Fruit fly (Drosophila melanogaster): Measurements from ENCODE around the gene RpL7-like.

RpL7-like gene

DNA sequence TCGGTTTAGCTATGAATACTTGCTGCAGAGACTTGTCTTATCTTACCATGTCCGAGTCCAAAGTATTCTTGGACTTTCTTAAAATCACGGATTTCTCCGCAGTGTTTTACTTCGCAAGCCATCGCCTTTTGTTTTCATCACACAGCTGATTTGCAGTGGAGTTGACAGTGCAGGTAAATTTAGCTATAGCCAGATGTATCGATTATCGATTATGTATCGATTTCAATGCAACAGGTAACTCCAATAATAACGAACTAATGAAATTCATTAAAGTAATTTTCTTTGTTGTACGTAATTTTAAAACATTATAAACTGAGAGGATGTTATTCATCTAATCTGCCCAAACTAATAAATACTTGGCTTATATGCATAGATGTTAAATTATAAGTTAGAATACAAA lies 6.9 kb downstream of the RpL7-like start, which contains the start of gene Rab3-GAP (continued):
- TF ChIP-seq schlank (tag; optimal IDR thresholded peaks at IDR 0.05): no peak
- TF ChIP-seq Trl (optimal IDR thresholded peaks at IDR 0.05): no peak
- TF ChIP-seq Trl (GFP tag; optimal IDR thresholded peaks at IDR 0.05): no peak
- TF ChIP-seq CG18599 (GFP tag; optimal IDR thresholded peaks at IDR 0.05): no peak
- no peak for TF ChIP-seq lab (GFP tag; optimal IDR thresholded peaks at IDR 0.05)
- TF ChIP-seq jing (GFP tag; optimal IDR thresholded peaks at IDR 0.05): no peak
- TF ChIP-seq gcm (GFP tag; optimal IDR thresholded peaks at IDR 0.05): peak; percentile 22
- no peak for TF ChIP-seq Dad (GFP tag; optimal IDR thresholded peaks at IDR 0.05)
- TF ChIP-seq Sry-δ (GFP tag; optimal IDR thresholded peaks at IDR 0.05): peak; percentile 48
- TF ChIP-seq Chrac-16 (GFP tag; optimal IDR thresholded peaks at IDR 0.05): peak; percentile 29
- TF ChIP-seq tap (tag; optimal IDR thresholded peaks at IDR 0.05): peak; percentile 4
- peak; percentile 22 for TF ChIP-seq CG12659 (GFP tag; optimal IDR thresholded peaks at IDR 0.05)
- peak; percentile 46 for TF ChIP-seq CG4424 (GFP tag; optimal IDR thresholded peaks at IDR 0.05)
- no peak for TF ChIP-seq ro (GFP tag; IDR thresholded peaks at IDR 0.05)
- TF ChIP-seq CG15514 (GFP tag; optimal IDR thresholded peaks at IDR 0.05): peak; percentile 60
- no peak for TF ChIP-seq Fer2 (tag; optimal IDR thresholded peaks at IDR 0.05)
- no peak for TF ChIP-seq prd (optimal IDR thresholded peaks at IDR 0.05)
- TF ChIP-seq prd (GFP tag; IDR thresholded peaks at IDR 0.05): peak; percentile 69
- peak; percentile 59 for TF ChIP-seq vvl (GFP tag; IDR thresholded peaks at IDR 0.05)
- TF ChIP-seq zen (tag; optimal IDR thresholded peaks at IDR 0.05): peak; percentile 43
- peak; percentile 51 for TF ChIP-seq CG14710 (tag; optimal IDR thresholded peaks at IDR 0.05)
- no peak for TF ChIP-seq dan (GFP tag; IDR thresholded peaks at IDR 0.05)
- TF ChIP-seq CG10979 (tag; optimal IDR thresholded peaks at IDR 0.05): peak; percentile 23
- peak; percentile 37; the same call in 1 of the 2 replicates for TF ChIP-seq amos (GFP tag; IDR thresholded peaks at IDR 0.05; ENCODE audit: partially characterized antibody)
- TF ChIP-seq CG13894 (tag; optimal IDR thresholded peaks at IDR 0.05): no peak
- TF ChIP-seq CG6654 (GFP tag; optimal IDR thresholded peaks at IDR 0.05): no peak
- no peak for TF ChIP-seq da (GFP tag; optimal IDR thresholded peaks at IDR 0.05)
- no peak for TF ChIP-seq kay (GFP tag; optimal IDR thresholded peaks at IDR 0.05)
- TF ChIP-seq mirr (GFP tag; optimal IDR thresholded peaks at IDR 0.05): no peak
- peak; percentile 44; the same call in 1 of the 3 replicates for TF ChIP-seq CG11695 (GFP tag; IDR thresholded peaks at IDR 0.05)
- TF ChIP-seq nerfin-1 (tag; optimal IDR thresholded peaks at IDR 0.05): peak; percentile 62
- TF ChIP-seq nom (GFP tag; optimal IDR thresholded peaks at IDR 0.05): no peak
- no peak for TF ChIP-seq seq (GFP tag; IDR thresholded peaks at IDR 0.05)
- TF ChIP-seq slbo (GFP tag; IDR thresholded peaks at IDR 0.05): peak; percentile 66
- TF ChIP-seq grau (tag; optimal IDR thresholded peaks at IDR 0.05): peak; percentile 98
- TF ChIP-seq CG13287 (GFP tag; IDR thresholded peaks at IDR 0.05; ENCODE audit: partially characterized antibody): peak; percentile 77
- no peak for TF ChIP-seq CG14667 (GFP tag; IDR thresholded peaks at IDR 0.05)
- TF ChIP-seq CG7786 (GFP tag; optimal IDR thresholded peaks at IDR 0.05): no peak
- TF ChIP-seq sens (GFP tag): peak; percentile 87
- TF ChIP-seq ken (GFP tag; IDR thresholded peaks at IDR 0.05): no peak
- no peak for TF ChIP-seq cwo (GFP tag; optimal IDR thresholded peaks at IDR 0.05)
- TF ChIP-seq CG3995 (GFP tag; optimal IDR thresholded peaks at IDR 0.05): no peak
- TF ChIP-seq CG4404 (GFP tag; IDR thresholded peaks at IDR 0.05): no peak
- TF ChIP-seq CG5245 (GFP tag; optimal IDR thresholded peaks at IDR 0.05): no peak
- peak; percentile 51 for TF ChIP-seq CG2120 (GFP tag; optimal IDR thresholded peaks at IDR 0.05)
- peak; percentile 45; the same call in 2 of the 3 replicates for TF ChIP-seq CG16813 (GFP tag; IDR thresholded peaks at IDR 0.05; ENCODE audit: partially characterized antibody)
- peak; percentile 36 for TF ChIP-seq BEAF-32 (GFP tag; optimal IDR thresholded peaks at IDR 0.05)
- no peak for TF ChIP-seq CG15269 (tag; optimal IDR thresholded peaks at IDR 0.05)
- TF ChIP-seq CG31224 (GFP tag; IDR thresholded peaks at IDR 0.05): no peak
- peak; percentile 78 for TF ChIP-seq trem (tag; optimal IDR thresholded peaks at IDR 0.05)
- no peak; the same call in 1 of the 2 replicates for TF ChIP-seq CG31441 (GFP tag; IDR thresholded peaks at IDR 0.05)

Measured in whole organism, embryonic.